Worm (Caenorhabditis elegans): ENCODE results near the gene taf-11.3.
A peak's percentile ranks its signal among the peaks of the same experiment; 100 is the strongest.

Gene taf-11.3

ce11 chrIII:10474945-10475344, 30.1 kb downstream of the taf-11.3 start, which contains the start of gene D2045.9:
D2045.9 (plus strand) TSS chrIII:10475245.
- TF ChIP-seq Y116A8C.19 (tag; optimal IDR thresholded peaks at IDR 0.05; ENCODE audit: borderline replicate concordance) (no peak), lin-35 (GFP tag; optimal IDR thresholded peaks at IDR 0.05) (no peak), elt-3 (tag; optimal IDR thresholded peaks at IDR 0.05) (no peak), fkh-10 (GFP tag; optimal IDR thresholded peaks at IDR 0.05) (no peak), elt-2 (tag; optimal IDR thresholded peaks at IDR 0.05) (no peak), pqm-1 (tag; optimal IDR thresholded peaks at IDR 0.05) (no peak), nhr-71 (tag; optimal IDR thresholded peaks at IDR 0.05) (no peak), grh-1 (GFP tag; IDR thresholded peaks at IDR 0.05) (no peak), snpc-4 (tag; optimal IDR thresholded peaks at IDR 0.05) (no peak), sox-4 (tag; optimal IDR thresholded peaks at IDR 0.05) (no peak), nhr-20 (tag; optimal IDR thresholded peaks at IDR 0.05) (no peak), dsc-1 (tag; optimal IDR thresholded peaks at IDR 0.05) (no peak), lir-3 (tag; optimal IDR thresholded peaks at IDR 0.05; ENCODE audit: poor library complexity) (no peak), vab-15 (tag; optimal IDR thresholded peaks at IDR 0.05) (no peak), C16A3.4 (tag; optimal IDR thresholded peaks at IDR 0.05) (no peak), ztf-4 (tag; optimal IDR thresholded peaks at IDR 0.05) (no peak), nhr-47 (tag; optimal IDR thresholded peaks at IDR 0.05) (no peak)

ce11 chrIII:10470927-10471326, 34.1 kb downstream of the taf-11.3 start, which contains the start of gene cul-1:
cul-1 (plus strand) TSS chrIII:10471237.
- peak in 1 of 3 experiments; percentile 43 for TF ChIP-seq dpl-1 (GFP tag; optimal IDR thresholded peaks at IDR 0.05)
- TF ChIP-seq lin-35 (GFP tag; optimal IDR thresholded peaks at IDR 0.05) = peak in 1 of 2 experiments; percentile 50
- no peak for TF ChIP-seq elt-2 (tag; optimal IDR thresholded peaks at IDR 0.05)
- TF ChIP-seq skn-1 (tag; optimal IDR thresholded peaks at IDR 0.05) = peak; percentile 98
- no peak for TF ChIP-seq efl-3 (GFP tag; optimal IDR thresholded peaks at IDR 0.05)
- TF ChIP-seq lsy-2 (tag; optimal IDR thresholded peaks at IDR 0.05) = peak in 1 of 2 experiments; percentile 39
- peak; percentile 1 for TF ChIP-seq blmp-1 (tag; optimal IDR thresholded peaks at IDR 0.05)
- TF ChIP-seq efl-1 (optimal IDR thresholded peaks at IDR 0.05) = peak in 1 of 2 experiments; percentile 20
- peak; percentile 18 to 78 for TF ChIP-seq efl-1 (GFP tag; optimal IDR thresholded peaks at IDR 0.05 in 1 of 2)

ce11 chrIII:10469574-10470055, 35.4 kb downstream of the taf-11.3 start, which contains the start of gene D2045.5:
D2045.5 (minus strand) TSS chrIII:10469624.
- TF ChIP-seq unc-30 (tag; optimal IDR thresholded peaks at IDR 0.05) (no peak), mab-9 (GFP tag; IDR thresholded peaks at IDR 0.05) (no peak), rnt-1 (tag; optimal IDR thresholded peaks at IDR 0.05) (no peak), mef-2 (tag; optimal IDR thresholded peaks at IDR 0.05) (no peak), aly-2 (tag; optimal IDR thresholded peaks at IDR 0.05) (no peak), zag-1 (tag; optimal IDR thresholded peaks at IDR 0.05) (no peak), ets-5 (GFP tag; IDR thresholded peaks at IDR 0.05) (no peak), ceh-82 (tag; optimal IDR thresholded peaks at IDR 0.05) (no peak), mdl-1 (tag; optimal IDR thresholded peaks at IDR 0.05) (no peak), nhr-28 (tag; optimal IDR thresholded peaks at IDR 0.05) (no peak), nhr-71 (tag; optimal IDR thresholded peaks at IDR 0.05) (no peak)

- TF ChIP-seq ama-1 (optimal IDR thresholded peaks at IDR 0.05) = no peak
- TF ChIP-seq snu-23 (GFP tag; optimal IDR thresholded peaks at IDR 0.05) = no peak
- TF ChIP-seq nhr-47 (tag; optimal IDR thresholded peaks at IDR 0.05) = no peak
- TF ChIP-seq dsc-1 (tag; optimal IDR thresholded peaks at IDR 0.05) = no peak
- TF ChIP-seq ceh-82 (tag; optimal IDR thresholded peaks at IDR 0.05) = no peak
- no peak for TF ChIP-seq irx-1 (tag; optimal IDR thresholded peaks at IDR 0.05)
- no peak for TF ChIP-seq Y116A8C.19 (tag; optimal IDR thresholded peaks at IDR 0.05; ENCODE audit: borderline replicate concordance)
- no peak for TF ChIP-seq jun-1 (tag; optimal IDR thresholded peaks at IDR 0.05)
- no peak for TF ChIP-seq sox-4 (tag; optimal IDR thresholded peaks at IDR 0.05)
- no peak for TF ChIP-seq rnt-1 (tag; optimal IDR thresholded peaks at IDR 0.05)
- no peak for TF ChIP-seq fkh-8 (tag; optimal IDR thresholded peaks at IDR 0.05)
- TF ChIP-seq efl-1 (optimal IDR thresholded peaks at IDR 0.05) = no peak
- no peak for TF ChIP-seq efl-1 (GFP tag; optimal IDR thresholded peaks at IDR 0.05 in 1 of 2)
- no peak for TF ChIP-seq ceh-8 (GFP tag; optimal IDR thresholded peaks at IDR 0.05)
Observed at ce11 chrIII:10464455-10464854, 40.6 kb downstream of the taf-11.3 start.
